Worm (Caenorhabditis elegans) whole organism, young adult: ENCODE results near the gene fipr-2.

ENCODE experiments used
- B0336.3 ChIP-seq: fragments of 200-800 bp; sonication (Bioruptor generic); IDR thresholded peaks from 2 replicates; pipeline ENCODE4 v1.3.6; 2022; ENCODE audit warnings: missing genetic modification characterization, missing compliant biosample characterization
- C17E4.6 ChIP-seq: fragments of 200-800 bp; sonication (Bioruptor generic); IDR thresholded peaks from 2 replicates; pipeline ENCODE4 v1.3.6; 2022; ENCODE audit warnings: missing genetic modification reagents, missing genetic modification characterization, missing compliant biosample characterization
- F10E7.11 ChIP-seq: sonication (generic microtip); optimal IDR thresholded peaks from 2 replicates; lab custom pipeline; 2017; ENCODE audit warnings: mild to moderate bottlenecking, missing genetic modification characterization, moderate library complexity, missing compliant biosample characterization
- F49E8.2 ChIP-seq: sonication (generic microtip); optimal IDR thresholded peaks from 3 replicates; lab custom pipeline; 2017; ENCODE audit warnings: missing genetic modification characterization, mild to moderate bottlenecking, missing compliant biosample characterization, antibody characterized with exemption, moderate library complexity; ENCODE audit not compliant: insufficient read depth
- Y53F4B.3 ChIP-seq: fragments of 200-800 bp; sonication (Bioruptor generic); IDR thresholded peaks from 2 replicates; pipeline ENCODE4 v1.3.6; 2022; ENCODE audit warnings: missing genetic modification reagents, missing genetic modification characterization, missing compliant biosample characterization
- Y56A3A.18 ChIP-seq: fragments of 200-800 bp; sonication (Bioruptor generic); IDR thresholded peaks from 2 replicates; pipeline ENCODE4 v1.3.6; 2022; ENCODE audit warnings: missing genetic modification reagents, missing genetic modification characterization, missing compliant biosample characterization
- Y79H2A.3 ChIP-seq: fragments of 200-800 bp; sonication (Bioruptor generic); conservative IDR thresholded peaks from 2 replicates; pipeline ENCODE4 v1.3.6; 2022; ENCODE audit warnings: missing genetic modification reagents, missing genetic modification characterization, missing compliant biosample characterization
- akir-1 ChIP-seq: fragments of 200-800 bp; sonication (Bioruptor generic); optimal IDR thresholded peaks from 2 replicates; lab custom pipeline; 2018; ENCODE audit warnings: mild to moderate bottlenecking, missing genetic modification characterization, moderate library complexity, missing compliant biosample characterization
- attf-6 ChIP-seq: fragments of 200-800 bp; sonication (Bioruptor generic); IDR thresholded peaks from 2 replicates; pipeline ENCODE4 v1.3.6; 2022; ENCODE audit warnings: missing genetic modification reagents, missing genetic modification characterization, missing compliant biosample characterization
- ceh-40 ChIP-seq: fragments of 200-800 bp; sonication (Bioruptor generic); IDR thresholded peaks from 2 replicates; pipeline ENCODE4 v1.3.6; 2022; ENCODE audit warnings: missing genetic modification characterization, missing compliant biosample characterization
- ceh-79 ChIP-seq: sonication (generic microtip); optimal IDR thresholded peaks from 2 replicates; lab custom pipeline; 2017; ENCODE audit warnings: mild to moderate bottlenecking, missing genetic modification characterization, missing compliant biosample characterization
- ceh-91 ChIP-seq: fragments of 200-800 bp; sonication (Bioruptor generic); IDR thresholded peaks from 2 replicates; pipeline ENCODE4 v1.3.6; 2022; ENCODE audit warnings: missing genetic modification reagents, missing genetic modification characterization, missing compliant biosample characterization
- die-1 ChIP-seq: sonication (generic microtip); optimal IDR thresholded peaks from 2 replicates; lab custom pipeline; 2016; ENCODE audit warnings: missing genotype, mild to moderate bottlenecking, missing genetic modification characterization, missing compliant biosample characterization
- dox-1 ChIP-seq: fragments of 200-800 bp; sonication (Bioruptor generic); IDR thresholded peaks from 2 replicates; pipeline ENCODE4 v1.3.6; 2022; ENCODE audit warnings: missing genetic modification reagents, missing genetic modification characterization, missing compliant biosample characterization
- efl-1 ChIP-seq: fragments of 150-350 bp; optimal IDR thresholded peaks from 2 replicates; lab custom pipeline; 2014; ENCODE audit warnings: missing biosample characterization, missing genetic modification reagents, missing genetic modification characterization
- egl-44 ChIP-seq: fragments of 200-800 bp; sonication (Bioruptor generic); IDR thresholded peaks from 2 replicates; pipeline ENCODE4 v1.3.6; 2022; ENCODE audit warnings: missing genetic modification reagents, missing genetic modification characterization, missing compliant biosample characterization
- ekl-4 ChIP-seq: fragments of 200-800 bp; sonication (Bioruptor generic); IDR thresholded peaks from 2 replicates; pipeline ENCODE4 v1.3.6; 2022; ENCODE audit warnings: missing genetic modification reagents, missing genetic modification characterization, missing compliant biosample characterization
- ets-4 ChIP-seq: fragments of 200-800 bp; sonication (Bioruptor generic); optimal IDR thresholded peaks from 2 replicates; lab custom pipeline; 2018; ENCODE audit warnings: mild to moderate bottlenecking, missing genetic modification characterization, missing compliant biosample characterization
- hlh-12 ChIP-seq: sonication (generic microtip); optimal IDR thresholded peaks from 2 replicates; lab custom pipeline; 2016; ENCODE audit warnings: missing genetic modification characterization, missing compliant biosample characterization
- hmg-20 ChIP-seq: fragments of 200-800 bp; sonication (Bioruptor generic); IDR thresholded peaks from 2 replicates; pipeline ENCODE4 v1.3.6; 2022; ENCODE audit warnings: missing genetic modification reagents, missing genetic modification characterization, missing compliant biosample characterization
- let-526 ChIP-seq: fragments of 200-800 bp; sonication (Bioruptor generic); IDR thresholded peaks from 2 replicates; pipeline ENCODE4 v1.3.6; 2022; ENCODE audit warnings: missing genetic modification reagents, missing genetic modification characterization, missing compliant biosample characterization
- let-607 ChIP-seq, 2 experiments: fragments of 200-800 bp in 1 of 2; sonication (Bioruptor generic) in 1 of 2; sonication (generic microtip) in 1 of 2; optimal IDR thresholded peaks; 2 replicates each; lab custom pipeline; 2016 to 2018; ENCODE audit warnings: mild to moderate bottlenecking in 2 of 2, missing compliant biosample characterization in 2 of 2, missing genetic modification characterization in 2 of 2, moderate library complexity in 2 of 2, missing genotype in 1 of 2
- lin-26 ChIP-seq: fragments of 200-800 bp; sonication (Bioruptor generic); IDR thresholded peaks from 2 replicates; pipeline ENCODE4 v1.3.6; 2022; ENCODE audit warnings: missing genetic modification reagents, missing genetic modification characterization, missing compliant biosample characterization
- lsl-1 ChIP-seq: fragments of 200-800 bp; sonication (Bioruptor generic); optimal IDR thresholded peaks from 2 replicates; lab custom pipeline; 2018; ENCODE audit warnings: mild to moderate bottlenecking, missing genetic modification characterization, moderate library complexity, missing compliant biosample characterization
- lsy-27 ChIP-seq: sonication (generic microtip); optimal IDR thresholded peaks from 2 replicates; lab custom pipeline; 2017; ENCODE audit warnings: missing genetic modification characterization, mild to moderate bottlenecking, missing compliant biosample characterization, antibody characterized with exemption, missing genotype, borderline replicate concordance; ENCODE audit not compliant: insufficient read depth
- madf-10 ChIP-seq: sonication (generic microtip); optimal IDR thresholded peaks from 2 replicates; lab custom pipeline; 2016; ENCODE audit warnings: mild to moderate bottlenecking, missing genetic modification characterization, missing compliant biosample characterization
- madf-3 ChIP-seq: fragments of 200-800 bp; sonication (Bioruptor generic); IDR thresholded peaks from 2 replicates; pipeline ENCODE4 v1.3.6; 2022; ENCODE audit warnings: missing genetic modification reagents, missing genetic modification characterization, missing compliant biosample characterization
- mcd-1 ChIP-seq: fragments of 200-800 bp; sonication (Bioruptor generic); IDR thresholded peaks from 2 replicates; pipeline ENCODE4 v1.3.6; 2022; ENCODE audit warnings: missing genetic modification reagents, missing genetic modification characterization, missing compliant biosample characterization
- mxl-1 ChIP-seq: sonication (generic microtip); optimal IDR thresholded peaks from 2 replicates; lab custom pipeline; 2016; ENCODE audit warnings: missing genetic modification characterization, missing compliant biosample characterization
- nfya-2 ChIP-seq: fragments of 200-800 bp; sonication (Bioruptor generic); IDR thresholded peaks from 2 replicates; pipeline ENCODE4 v1.3.6; 2022; ENCODE audit warnings: missing genetic modification reagents, missing genetic modification characterization, missing compliant biosample characterization
- nhr-120 ChIP-seq: fragments of 200-800 bp; sonication (Bioruptor generic); IDR thresholded peaks from 2 replicates; pipeline ENCODE4 v1.3.6; 2022; ENCODE audit warnings: missing genetic modification characterization, missing compliant biosample characterization
- pha-4 ChIP-seq: fragments of 150-350 bp; sonication (generic microtip); optimal IDR thresholded peaks from 2 replicates; lab custom pipeline; 2014; ENCODE audit warnings: missing biosample characterization, missing genetic modification reagents, missing genetic modification characterization
- rpc-1 ChIP-seq, 2 experiments: fragments of 150-350 bp in 1 of 2; sonication (generic microtip) in 1 of 2; optimal IDR thresholded peaks; 2 replicates each; lab custom pipeline; 2014 to 2018; ENCODE audit warnings: missing biosample characterization in 1 of 2, missing genetic modification characterization in 1 of 2, missing genetic modification reagents in 1 of 2, missing genotype in 1 of 2
- sea-2 ChIP-seq: fragments of 200-800 bp; sonication (Bioruptor generic); IDR thresholded peaks from 2 replicates; pipeline ENCODE4 v1.3.6; 2022; ENCODE audit warnings: missing genetic modification characterization, missing compliant biosample characterization
- snpc-4 ChIP-seq, 5 experiments: fragments of 150-350 bp in 1 of 5; sonication (generic microtip) in 4 of 5; optimal IDR thresholded peaks; 2 replicates each; lab custom pipeline; 2014 to 2018; ENCODE audit warnings: missing genetic modification characterization in 5 of 5, missing biosample characterization in 3 of 5, antibody characterized with exemption in 2 of 5, mild to moderate bottlenecking in 2 of 5, missing compliant biosample characterization in 2 of 5, missing genotype in 2 of 5, moderate library complexity in 2 of 5, missing genetic modification reagents in 1 of 5
- unc-130 ChIP-seq: sonication (generic microtip); optimal IDR thresholded peaks from 2 replicates; lab custom pipeline; 2016; ENCODE audit warnings: missing genetic modification reagents, missing genetic modification characterization, missing compliant biosample characterization
- unc-62 ChIP-seq: fragments of 150-350 bp; optimal IDR thresholded peaks from 2 replicates; lab custom pipeline; 2014; ENCODE audit warnings: missing biosample characterization, missing genetic modification reagents, missing genetic modification characterization
- zfh-2 ChIP-seq: fragments of 200-800 bp; sonication (Bioruptor generic); conservative IDR thresholded peaks from 2 replicates; pipeline ENCODE4 v1.3.6; 2022; ENCODE audit warnings: missing genetic modification reagents, missing genetic modification characterization, missing compliant biosample characterization
- zim-3 ChIP-seq: sonication (generic microtip); optimal IDR thresholded peaks from 2 replicates; lab custom pipeline; 2017; ENCODE audit warnings: mild to moderate bottlenecking, missing genetic modification characterization, moderate library complexity, missing compliant biosample characterization
- ztf-28 ChIP-seq: fragments of 200-800 bp; sonication (Bioruptor generic); IDR thresholded peaks from 2 replicates; pipeline ENCODE4 v1.3.6; 2022; ENCODE audit warnings: missing genetic modification reagents, missing genetic modification characterization, missing compliant biosample characterization

fipr-2 gene

DNA sequence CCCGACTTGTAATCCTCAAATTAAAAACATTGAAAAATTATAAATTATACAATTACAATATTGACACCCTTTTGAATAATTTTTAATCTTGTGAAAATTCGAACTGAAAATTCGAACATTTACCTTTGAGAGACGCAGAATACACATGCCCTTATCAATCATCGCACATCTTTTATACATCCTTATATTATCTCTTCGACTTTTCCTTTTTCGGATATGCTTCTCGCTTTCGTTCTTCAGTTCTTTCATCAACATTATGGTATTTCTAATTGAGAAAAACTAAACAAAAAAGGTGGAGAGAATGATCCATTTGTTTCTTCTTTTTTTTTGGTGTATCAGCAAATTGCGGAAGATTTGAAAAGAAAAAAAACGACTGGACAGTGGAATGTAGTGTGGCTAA is 15.8 kb upstream of the fipr-2 start (continued):
- no peak for TF ChIP-seq pha-4 (tag; lab: Kevin White, UChicago)
- TF ChIP-seq, all 124 proteins: peak for 0

DNA sequence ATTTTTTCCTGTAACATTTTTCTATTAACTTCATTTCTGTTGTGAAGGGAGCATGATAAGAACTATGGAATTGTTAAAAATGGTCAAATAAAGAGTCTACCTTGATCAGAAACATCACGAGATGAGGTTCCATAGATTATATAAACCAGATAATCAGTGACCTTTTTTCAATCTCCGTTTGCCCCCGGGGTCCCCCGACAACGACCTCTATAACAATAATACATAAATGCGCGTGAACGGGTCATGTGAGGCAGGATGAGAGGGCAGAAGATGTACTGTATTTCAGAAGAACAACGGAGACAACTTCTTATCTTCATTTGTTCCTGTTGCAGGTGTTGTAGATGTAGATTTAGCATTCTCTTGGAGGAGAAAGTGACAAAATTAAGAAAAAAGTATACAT is 13.3 kb upstream of the fipr-2 start:
- TF ChIP-seq unc-62 (GFP tag; lab: Kevin White, UChicago) (no peak), lin-26 (GFP tag; lab: Robert Waterston, UW) (0 out of 2 replicates have a peak, but pooled peaks have one; percentile 12)

DNA sequence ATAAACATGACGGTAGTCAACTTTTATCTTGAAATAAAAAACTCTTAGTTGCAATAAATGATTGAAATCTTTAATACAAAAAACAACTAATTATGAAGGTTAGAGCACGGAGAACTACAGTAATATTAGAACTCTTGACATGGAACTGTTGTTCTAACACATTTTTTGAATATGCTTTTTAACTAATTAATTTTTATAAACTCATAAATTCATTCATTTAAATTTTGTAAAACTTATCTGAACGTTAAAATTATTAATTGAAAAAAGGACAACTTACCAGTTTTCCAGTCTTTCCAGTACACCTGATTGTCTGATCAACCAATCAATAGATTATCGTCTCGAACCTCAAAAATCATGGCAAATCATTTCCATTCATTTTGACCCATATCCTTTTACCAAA is 12.7 kb upstream of the fipr-2 start, which contains the start of gene sqt-3:
Gene sqt-3 (plus strand): TSS at position 301 of the 400 bp plus-strand sequence.
- no peak for TF ChIP-seq die-1 (tag; lab: Kevin White, UChicago)
- no peak for TF ChIP-seq ceh-79 (tag; lab: Kevin White, UChicago)
- TF ChIP-seq egl-44 (GFP tag; lab: Robert Waterston, UW), result no peak
- TF ChIP-seq ceh-91 (GFP tag; lab: Robert Waterston, UW), result no peak
- no peak for TF ChIP-seq rpc-1 (optimal IDR thresholded peaks at IDR 0.05; lab: Kevin White, UChicago)
- no peak for TF ChIP-seq rpc-1 (tag; optimal IDR thresholded peaks at IDR 0.05; lab: Kevin White, UChicago)
- TF ChIP-seq nfya-2 (GFP tag; lab: Robert Waterston, UW), result no peak
- TF ChIP-seq Y56A3A.18 (GFP tag; lab: Robert Waterston, UW), result no peak
- no peak for TF ChIP-seq ets-4 (GFP tag; lab: Kevin White, UChicago)
- TF ChIP-seq ztf-28 (GFP tag; lab: Robert Waterston, UW), result no peak
- TF ChIP-seq sea-2 (GFP tag; lab: Robert Waterston, UW), result no peak
- no peak for TF ChIP-seq F10E7.11 (tag; lab: Kevin White, UChicago)
- TF ChIP-seq C17E4.6 (GFP tag; lab: Robert Waterston, UW), result no peak
- no peak for TF ChIP-seq snpc-4 (GFP tag; optimal IDR thresholded peaks at IDR 0.05; lab: Kevin White, UChicago)
- TF ChIP-seq snpc-4 (tag; optimal IDR thresholded peaks at IDR 0.05; lab: Kevin White, UChicago), result no peak
- no peak for TF ChIP-seq unc-62 (GFP tag; lab: Kevin White, UChicago)
- no peak for TF ChIP-seq Y79H2A.3 (GFP tag; lab: Robert Waterston, UW)

DNA sequence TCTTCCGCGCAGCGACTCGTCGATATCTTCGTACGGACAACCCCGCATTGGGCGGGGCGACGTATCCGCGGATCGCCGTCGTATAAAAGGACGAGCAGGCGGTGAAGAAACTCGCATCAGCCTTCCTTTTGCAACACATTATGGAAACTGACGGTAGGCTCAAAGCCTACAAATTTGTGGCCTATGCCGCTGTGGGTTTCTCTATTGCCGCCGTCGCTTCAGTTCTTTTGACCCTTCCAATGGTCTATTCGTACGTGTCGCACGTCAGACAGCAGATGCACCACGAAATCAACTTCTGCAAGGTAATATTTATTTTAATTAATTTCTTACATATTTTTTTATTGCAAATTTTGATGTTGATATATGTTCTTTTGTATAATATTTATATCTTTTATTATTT is 12.3 kb upstream of the fipr-2 start:
- TF ChIP-seq attf-6 (GFP tag; lab: Robert Waterston, UW) (0 out of 2 replicates have a peak, but pooled peaks have one; percentile 17), lsy-27 (tag; lab: Kevin White, UChicago) (no peak), let-526 (no peak), ceh-40 (GFP tag; lab: Robert Waterston, UW) (no peak)

DNA sequence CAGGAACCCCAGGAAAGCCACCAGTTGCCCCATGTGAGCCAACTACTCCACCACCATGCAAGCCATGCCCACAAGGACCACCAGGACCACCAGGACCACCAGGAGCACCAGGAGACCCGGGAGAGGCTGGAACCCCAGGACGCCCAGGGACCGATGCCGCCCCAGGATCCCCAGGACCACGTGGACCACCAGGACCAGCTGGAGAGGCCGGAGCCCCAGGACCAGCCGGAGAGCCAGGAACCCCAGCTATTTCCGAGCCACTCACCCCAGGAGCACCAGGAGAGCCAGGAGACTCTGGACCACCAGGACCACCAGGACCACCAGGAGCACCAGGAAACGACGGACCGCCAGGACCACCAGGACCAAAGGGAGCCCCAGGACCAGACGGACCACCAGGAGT is 11.6 kb upstream of the fipr-2 start:
- no peak for TF ChIP-seq mxl-1 (tag; lab: Kevin White, UChicago)
- TF ChIP-seq madf-10 (tag; lab: Kevin White, UChicago), result no peak
- TF ChIP-seq hmg-20 (GFP tag; lab: Robert Waterston, UW), result no peak
- 0 out of 2 replicates have a peak, but pooled peaks have one; percentile 47 for TF ChIP-seq ztf-28 (GFP tag; lab: Robert Waterston, UW)
- no peak for TF ChIP-seq unc-130 (GFP tag; lab: Kevin White, UChicago)
- no peak for TF ChIP-seq zim-3
- TF ChIP-seq ets-4 (GFP tag; lab: Kevin White, UChicago), result no peak
- no peak for TF ChIP-seq efl-1
- TF ChIP-seq ceh-40 (GFP tag; lab: Robert Waterston, UW), result no peak
- no peak for TF ChIP-seq dox-1 (GFP tag; lab: Robert Waterston, UW)
- no peak for TF ChIP-seq Y53F4B.3
- no peak for TF ChIP-seq hlh-12 (tag; lab: Kevin White, UChicago)
- no peak for TF ChIP-seq let-607 (tag; optimal IDR thresholded peaks at IDR 0.05; lab: Kevin White, UChicago)
- no peak for TF ChIP-seq madf-3
- TF ChIP-seq F49E8.2 (tag; lab: Kevin White, UChicago), result no peak
- no peak for TF ChIP-seq lsl-1 (GFP tag; lab: Kevin White, UChicago)
- peak; percentile 97 for TF ChIP-seq zfh-2 (GFP tag; lab: Robert Waterston, UW)
- peak; percentile 52; the same call in 1 of the 2 replicates for TF ChIP-seq mcd-1 (GFP tag; lab: Robert Waterston, UW)
- TF ChIP-seq ceh-79 (tag; lab: Kevin White, UChicago), result no peak
- no peak for TF ChIP-seq B0336.3
- no peak for TF ChIP-seq akir-1 (GFP tag; lab: Kevin White, UChicago)
- TF ChIP-seq nhr-120 (GFP tag; lab: Robert Waterston, UW), result no peak
- no peak for TF ChIP-seq ekl-4 (GFP tag; lab: Robert Waterston, UW)
